Fruit fly (Drosophila melanogaster) whole organism, pupa: Measurements from ENCODE around the gene sun.
A peak's percentile ranks its signal among the peaks of the same experiment; 100 is the strongest.

Experiments
- CG12605 ChIP-seq: fragments of 200-800 bp; sonication (Bioruptor generic); IDR thresholded peaks from 2 replicates; pipeline ENCODE4 v1.3.6; 2022; ENCODE audit warnings: missing biosample characterization, missing genetic modification characterization
- CG13204 ChIP-seq: fragments of 200-800 bp; sonication (Bioruptor generic); optimal IDR thresholded peaks from 2 replicates; lab custom pipeline; 2018; ENCODE audit warnings: missing biosample characterization, mild to moderate bottlenecking, missing genetic modification characterization, moderate library complexity
- CG14655 ChIP-seq: fragments of 200-800 bp; sonication (Bioruptor generic); optimal IDR thresholded peaks from 3 replicates; lab custom pipeline; 2017; ENCODE audit warnings: mild to moderate bottlenecking, missing biosample characterization, missing genetic modification reagents, missing genetic modification characterization
- CG15710 ChIP-seq: fragments of 200-800 bp; sonication (Bioruptor generic); optimal IDR thresholded peaks from 2 replicates; lab custom pipeline; 2018; ENCODE audit warnings: missing biosample characterization, mild to moderate bottlenecking, missing genetic modification characterization, moderate library complexity
- CG17806 ChIP-seq: fragments of 200-800 bp; sonication (Bioruptor generic); optimal IDR thresholded peaks from 2 replicates; lab custom pipeline; 2018; ENCODE audit warnings: missing biosample characterization, mild to moderate bottlenecking, missing genetic modification characterization, moderate library complexity
- CG32121 ChIP-seq: fragments of 200-800 bp; sonication (Bioruptor generic); IDR thresholded peaks from 2 replicates; pipeline ENCODE4 v1.3.6; 2022; ENCODE audit warnings: missing biosample characterization, missing genetic modification characterization
- CG34367 ChIP-seq: fragments of 200-800 bp; sonication (Bioruptor generic); optimal IDR thresholded peaks from 2 replicates; lab custom pipeline; 2018; ENCODE audit warnings: missing biosample characterization, mild to moderate bottlenecking, missing genetic modification characterization
- CG4496 ChIP-seq: fragments of 200-800 bp; sonication (Bioruptor generic); IDR thresholded peaks from 3 replicates; pipeline ENCODE4 v1.3.6; 2022; ENCODE audit warnings: missing biosample characterization, missing genetic modification characterization
- CG8159 ChIP-seq: fragments of 200-800 bp; sonication (Bioruptor generic); optimal IDR thresholded peaks from 3 replicates; lab custom pipeline; 2018; ENCODE audit warnings: missing biosample characterization, mild to moderate bottlenecking, missing genetic modification characterization, moderate library complexity
- CG8301 ChIP-seq: fragments of 200-800 bp; sonication (Bioruptor generic); optimal IDR thresholded peaks from 2 replicates; lab custom pipeline; 2018; ENCODE audit warnings: missing biosample characterization, mild to moderate bottlenecking, missing genetic modification characterization
- CG9948 ChIP-seq: fragments of 200-800 bp; sonication (Bioruptor generic); optimal IDR thresholded peaks from 2 replicates; lab custom pipeline; 2018; ENCODE audit warnings: missing biosample characterization, mild to moderate bottlenecking, missing genetic modification characterization, moderate library complexity
- D1 ChIP-seq: fragments of 200-800 bp; sonication (Bioruptor generic); optimal IDR thresholded peaks from 2 replicates; lab custom pipeline; 2018; ENCODE audit warnings: missing biosample characterization, mild to moderate bottlenecking, missing genetic modification characterization, moderate library complexity
- EcR ChIP-seq: fragments of 200-800 bp; sonication (Bioruptor generic); optimal IDR thresholded peaks from 3 replicates; lab custom pipeline; 2019; ENCODE audit warnings: missing biosample characterization, missing genetic modification characterization, mild to moderate bottlenecking, moderate library complexity, missing genetic modification reagents
- Ets98B ChIP-seq: fragments of 200-800 bp; sonication (Bioruptor generic); IDR thresholded peaks from 2 replicates; pipeline ENCODE4 v1.3.6; 2022; ENCODE audit warnings: missing biosample characterization, missing genetic modification characterization
- Pif1A ChIP-seq: fragments of 200-800 bp; sonication (Bioruptor generic); optimal IDR thresholded peaks from 3 replicates; lab custom pipeline; 2016; ENCODE audit warnings: missing biosample characterization, missing genetic modification characterization
- Pif1B ChIP-seq: fragments of 200-800 bp; sonication (Bioruptor generic); optimal IDR thresholded peaks from 3 replicates; lab custom pipeline; 2016; ENCODE audit warnings: missing biosample characterization, missing genetic modification characterization
- Snoo ChIP-seq: fragments of 200-800 bp; sonication (Bioruptor generic); optimal IDR thresholded peaks from 3 replicates; lab custom pipeline; 2017; ENCODE audit warnings: missing biosample characterization, mild to moderate bottlenecking, missing genetic modification characterization, inconsistent platforms
- fd96Ca ChIP-seq: fragments of 200-800 bp; sonication (Bioruptor generic); IDR thresholded peaks from 3 replicates; pipeline ENCODE4 v1.3.6; 2022; ENCODE audit warnings: missing biosample characterization, missing genetic modification characterization
- gl ChIP-seq: fragments of 200-800 bp; sonication (Bioruptor generic); optimal IDR thresholded peaks from 2 replicates; lab custom pipeline; 2018; ENCODE audit warnings: missing biosample characterization, mild to moderate bottlenecking, missing genetic modification characterization
- rn ChIP-seq: fragments of 200-800 bp; sonication (Bioruptor generic); IDR thresholded peaks from 2 replicates; pipeline ENCODE4 v1.3.6; 2022; ENCODE audit warnings: missing biosample characterization, missing genetic modification characterization

The sun gene

dm6 chrX:15804790-15805189 lies 44.3 kb downstream of the sun start:
- peak; percentile 48 for TF ChIP-seq CG14655
- TF ChIP-seq gl (tag; lab: Kevin White, UChicago), result no peak
- TF ChIP-seq CG8159 (tag; lab: Kevin White, UChicago), result peak; percentile 26
- TF ChIP-seq rn, result no peak
- TF ChIP-seq Pif1A (GFP tag; lab: Kevin White, UChicago), result peak; percentile 3
- TF ChIP-seq CG17806 (tag; lab: Kevin White, UChicago), result peak; percentile 22
- TF ChIP-seq CG4496 (GFP tag; lab: Robert Waterston, UW), result peak; percentile 65; the same call in 1 of the 3 replicates
- TF ChIP-seq Ets98B, result peak; percentile 38; the same call in 1 of the 2 replicates
- peak; percentile 17 for TF ChIP-seq CG15710 (tag; lab: Kevin White, UChicago)
- TF ChIP-seq fd96Ca, result 0 out of 3 replicates have a peak, but pooled peaks have one; percentile 47
- TF ChIP-seq CG32121 (GFP tag; lab: Robert Waterston, UW), result no peak
- TF ChIP-seq CG34367 (tag; lab: Kevin White, UChicago), result no peak
- no peak for TF ChIP-seq EcR
- TF ChIP-seq CG8301 (tag; lab: Kevin White, UChicago), result peak; percentile 18
- TF ChIP-seq CG9948 (tag; lab: Kevin White, UChicago), result peak; percentile 18
- TF ChIP-seq Snoo, result no peak
- TF ChIP-seq Pif1B (GFP tag; lab: Kevin White, UChicago), result no peak
- no peak for TF ChIP-seq D1 (tag; lab: Kevin White, UChicago)
- 0 out of 2 replicates have a peak, but pooled peaks have one; percentile 18 for TF ChIP-seq CG12605

dm6 chrX:15803764-15804563 lies 45.1 kb downstream of the sun start, which contains the start of the genes PGRP-LE and sd:
PGRP-LE (minus strand) TSS chrX:15803880.
sd (plus strand) TSS chrX:15804370.
- TF ChIP-seq CG15710 (tag; lab: Kevin White, UChicago) (no peak), rn (no peak), CG34367 (tag; lab: Kevin White, UChicago) (no peak), Pif1B (GFP tag; lab: Kevin White, UChicago) (no peak), D1 (tag; lab: Kevin White, UChicago) (no peak), Ets98B (peak; percentile 54; the same call in 1 of the 2 replicates)

dm6 chrX:15802880-15803650 lies 46.0 kb downstream of the sun start:
- peak; percentile 22 for TF ChIP-seq CG17806 (tag; lab: Kevin White, UChicago)
- no peak for TF ChIP-seq D1 (tag; lab: Kevin White, UChicago)
- TF ChIP-seq CG9948 (tag; lab: Kevin White, UChicago), result peak; percentile 21
- TF ChIP-seq CG13204 (GFP tag; lab: Kevin White, UChicago), result no peak
- TF ChIP-seq CG12605, result no peak
- TF ChIP-seq CG34367 (tag; lab: Kevin White, UChicago), result peak; percentile 0
- 0 out of 3 replicates have a peak, but pooled peaks have one; percentile 32 for TF ChIP-seq CG4496 (GFP tag; lab: Robert Waterston, UW)
- peak; percentile 3 for TF ChIP-seq CG15710 (tag; lab: Kevin White, UChicago)
- peak; percentile 22 for TF ChIP-seq CG8159 (tag; lab: Kevin White, UChicago)
- TF ChIP-seq gl (tag; lab: Kevin White, UChicago), result no peak
- TF ChIP-seq, all 21 proteins: peak for 6

dm6 chrX:15799085-15799557 lies 49.9 kb downstream of the sun start, which contains the start of the genes sordd2 and CG15602:
sordd2 (minus strand) TSS chrX:15799162.
CG15602 (plus strand) TSS chrX:15799426.
- TF ChIP-seq CG4496 (GFP tag; lab: Robert Waterston, UW), result peak; percentile 52; the same call in 2 of the 3 replicates
